Fruit fly (Drosophila melanogaster): ENCODE results near the gene CG4565.

Gene CG4565

DNA sequence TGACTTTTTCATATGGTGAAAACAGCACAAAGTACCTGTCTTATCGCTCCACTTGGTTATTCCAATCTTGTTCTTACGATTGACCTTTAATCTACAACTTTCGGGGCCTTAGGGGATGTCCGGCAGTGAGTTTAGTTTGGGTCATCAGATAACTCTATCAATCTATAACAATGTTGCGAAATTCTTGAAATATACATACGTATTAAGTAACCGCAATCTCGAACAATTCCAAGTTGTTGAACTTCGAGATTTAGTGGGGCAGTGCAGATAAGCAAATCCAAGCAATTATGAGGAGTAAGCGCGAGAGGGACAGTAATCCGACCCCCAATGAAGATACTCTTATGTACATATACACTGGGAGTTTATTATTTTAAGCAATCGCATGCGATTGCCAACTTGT is 18.0 kb downstream of the CG4565 start:
- no peak for TF ChIP-seq Rel (GFP tag; optimal IDR thresholded peaks at IDR 0.05)
- TF ChIP-seq Rel (tag; optimal IDR thresholded peaks at IDR 0.05), result peak; percentile 35
- TF ChIP-seq HLH106 (tag; optimal IDR thresholded peaks at IDR 0.05), result no peak
- TF ChIP-seq fru (GFP tag; optimal IDR thresholded peaks at IDR 0.05), result no peak

DNA sequence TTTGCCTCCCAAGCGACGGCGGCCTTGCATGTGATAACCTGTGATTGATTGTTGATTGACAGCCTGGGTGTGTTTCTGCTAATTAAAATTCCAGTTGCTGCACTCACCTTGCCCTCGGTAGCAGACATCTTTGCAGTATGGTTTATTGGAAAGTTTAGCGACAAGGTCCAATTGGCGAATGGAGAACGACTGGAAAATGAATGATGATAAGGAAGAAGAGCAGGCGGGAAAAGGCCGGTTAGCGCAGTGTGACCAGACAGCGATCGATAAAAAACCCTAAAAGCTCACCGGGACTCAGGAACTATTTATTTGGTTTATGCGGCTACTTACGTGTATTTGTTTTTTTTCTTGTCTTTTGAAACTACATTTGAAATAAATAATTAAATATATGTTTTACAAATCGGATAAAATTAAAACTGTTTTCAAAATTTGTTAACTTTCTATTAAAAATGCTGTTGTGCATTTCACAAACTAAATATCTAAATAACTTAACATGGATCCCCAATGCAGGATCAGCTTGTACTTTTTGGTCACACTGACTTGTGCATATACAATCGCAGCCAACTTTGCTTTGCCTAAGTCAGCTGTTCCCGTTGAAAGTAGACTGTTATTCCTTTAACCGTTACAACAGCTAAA is 19.7 kb downstream of the CG4565 start, which contains the start of gene Fdh:
Gene Fdh (minus strand): TSS at position 234 of the 636 bp plus-strand sequence.
- no peak for TF ChIP-seq Dfd (GFP tag; optimal IDR thresholded peaks at IDR 0.05)
- TF ChIP-seq Hr83 (GFP tag; optimal IDR thresholded peaks at IDR 0.05; ENCODE audit: poor library complexity, severe bottlenecking), result peak; percentile 15
- TF ChIP-seq usp (GFP tag; optimal IDR thresholded peaks at IDR 0.05), result no peak
- no peak for TF ChIP-seq dsf (GFP tag; optimal IDR thresholded peaks at IDR 0.05; ENCODE audit: borderline replicate concordance)
- TF ChIP-seq Mio (GFP tag; optimal IDR thresholded peaks at IDR 0.05), result no peak
- TF ChIP-seq GATAd (GFP tag; optimal IDR thresholded peaks at IDR 0.05), result no peak
- no peak for TF ChIP-seq jim (GFP tag; optimal IDR thresholded peaks at IDR 0.05)
- TF ChIP-seq HLH106 (tag; optimal IDR thresholded peaks at IDR 0.05), result peak; percentile 56
- TF ChIP-seq Jra (GFP tag; optimal IDR thresholded peaks at IDR 0.05), result peak; percentile 13
- no peak for TF ChIP-seq Myc (optimal IDR thresholded peaks at IDR 0.05)
- peak; percentile 2 for TF ChIP-seq sv (GFP tag; optimal IDR thresholded peaks at IDR 0.05)
- TF ChIP-seq Vsx2 (GFP tag; optimal IDR thresholded peaks at IDR 0.05; ENCODE audit: partially characterized antibody), result peak; percentile 80
- TF ChIP-seq lola (GFP tag; optimal IDR thresholded peaks at IDR 0.05), result no peak
- TF ChIP-seq br (GFP tag; optimal IDR thresholded peaks at IDR 0.05), result peak; percentile 50
- TF ChIP-seq OdsH (GFP tag; optimal IDR thresholded peaks at IDR 0.05), result peak; percentile 61
- no peak for TF ChIP-seq Hr78 (GFP tag; optimal IDR thresholded peaks at IDR 0.05)
- TF ChIP-seq tai (GFP tag; optimal IDR thresholded peaks at IDR 0.05), result no peak
- TF ChIP-seq rgr (GFP tag; optimal IDR thresholded peaks at IDR 0.05), result peak; percentile 58
- TF ChIP-seq dmrt93B (GFP tag; optimal IDR thresholded peaks at IDR 0.05), result peak; percentile 15
- TF ChIP-seq sage (GFP tag; optimal IDR thresholded peaks at IDR 0.05), result no peak
- no peak for TF ChIP-seq Abd-B (GFP tag; optimal IDR thresholded peaks at IDR 0.05)
- no peak for TF ChIP-seq Dif (GFP tag; optimal IDR thresholded peaks at IDR 0.05; ENCODE audit: partially characterized antibody)
- TF ChIP-seq CrebA (GFP tag; optimal IDR thresholded peaks at IDR 0.05; ENCODE audit: borderline replicate concordance), result no peak
- TF ChIP-seq psq (GFP tag; optimal IDR thresholded peaks at IDR 0.05), result peak; percentile 57
- peak; percentile 23 for TF ChIP-seq fru (GFP tag; optimal IDR thresholded peaks at IDR 0.05)
- TF ChIP-seq brk (GFP tag; optimal IDR thresholded peaks at IDR 0.05), result no peak
- TF ChIP-seq Rel (GFP tag; optimal IDR thresholded peaks at IDR 0.05), result no peak
- peak; percentile 42 for TF ChIP-seq Rel (tag; optimal IDR thresholded peaks at IDR 0.05)
- peak; percentile 53 for TF ChIP-seq CG9705 (GFP tag; optimal IDR thresholded peaks at IDR 0.05)
- TF ChIP-seq dl (GFP tag; optimal IDR thresholded peaks at IDR 0.05; ENCODE audit: insufficient read depth in 1 of 2, partially characterized antibody in 2 of 2), result no peak
- TF ChIP-seq h (GFP tag; optimal IDR thresholded peaks at IDR 0.05), result peak; percentile 72
- no peak for TF ChIP-seq CG32264 (GFP tag; optimal IDR thresholded peaks at IDR 0.05)
- peak; percentile 62 for TF ChIP-seq woc (GFP tag; optimal IDR thresholded peaks at IDR 0.05)
- TF ChIP-seq ey (GFP tag; optimal IDR thresholded peaks at IDR 0.05), result peak; percentile 36
- peak; percentile 68 for TF ChIP-seq Sp1 (GFP tag; optimal IDR thresholded peaks at IDR 0.05)
- no peak for TF ChIP-seq pan (optimal IDR thresholded peaks at IDR 0.05)
- peak; percentile 67 for TF ChIP-seq Hnf4 (GFP tag; optimal IDR thresholded peaks at IDR 0.05)
- peak in 1 of 2 experiments; percentile 76 for TF ChIP-seq foxo (GFP tag; optimal IDR thresholded peaks at IDR 0.05)
- TF ChIP-seq N (GFP tag; optimal IDR thresholded peaks at IDR 0.05), result no peak

DNA sequence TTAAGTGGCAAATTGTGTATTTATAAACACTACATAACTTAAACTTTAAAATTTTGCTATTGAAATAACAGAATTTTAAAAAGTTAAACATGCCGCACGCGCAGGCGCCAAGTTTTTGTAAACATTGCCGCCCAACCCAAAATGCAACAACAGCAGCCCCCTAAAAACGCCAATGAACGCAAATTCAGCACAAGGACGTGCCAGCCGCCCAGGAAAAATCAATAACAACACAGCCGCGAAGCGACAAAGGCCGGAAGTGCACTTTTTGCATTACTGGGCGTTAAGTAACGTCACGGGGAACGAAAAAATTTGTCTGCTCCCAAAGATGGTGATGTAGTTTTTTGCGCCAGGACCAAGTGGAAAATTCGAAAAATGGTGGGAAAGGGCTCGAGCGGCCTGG is 20.3 kb downstream of the CG4565 start, which contains the start of gene CG4596:
Gene CG4596 (plus strand): TSS at position 219 of the 400 bp plus-strand sequence.
- TF ChIP-seq pan (optimal IDR thresholded peaks at IDR 0.05), result no peak
- no peak for TF ChIP-seq Sp1 (GFP tag; optimal IDR thresholded peaks at IDR 0.05)
- TF ChIP-seq Rel (GFP tag; optimal IDR thresholded peaks at IDR 0.05), result no peak
- no peak for TF ChIP-seq Rel (tag; optimal IDR thresholded peaks at IDR 0.05)
- no peak for TF ChIP-seq Dif (GFP tag; optimal IDR thresholded peaks at IDR 0.05; ENCODE audit: partially characterized antibody)
- TF ChIP-seq N (GFP tag; optimal IDR thresholded peaks at IDR 0.05), result no peak
- no peak for TF ChIP-seq foxo (GFP tag; optimal IDR thresholded peaks at IDR 0.05)
- TF ChIP-seq CG9705 (GFP tag; optimal IDR thresholded peaks at IDR 0.05), result no peak
- TF ChIP-seq OdsH (GFP tag; optimal IDR thresholded peaks at IDR 0.05), result no peak
- TF ChIP-seq Hr78 (GFP tag; optimal IDR thresholded peaks at IDR 0.05), result no peak
- no peak for TF ChIP-seq rgr (GFP tag; optimal IDR thresholded peaks at IDR 0.05)
- TF ChIP-seq GATAd (GFP tag; optimal IDR thresholded peaks at IDR 0.05), result no peak
- no peak for TF ChIP-seq usp (GFP tag; optimal IDR thresholded peaks at IDR 0.05)
- no peak for TF ChIP-seq jim (GFP tag; optimal IDR thresholded peaks at IDR 0.05)
- TF ChIP-seq Dfd (GFP tag; optimal IDR thresholded peaks at IDR 0.05), result no peak
- no peak for TF ChIP-seq woc (GFP tag; optimal IDR thresholded peaks at IDR 0.05)
- no peak for TF ChIP-seq dmrt93B (GFP tag; optimal IDR thresholded peaks at IDR 0.05)
- no peak for TF ChIP-seq br (GFP tag; optimal IDR thresholded peaks at IDR 0.05)

Data from whole organism, wandering third instar larva.